Worm (Caenorhabditis elegans) whole organism, L3 larva: ENCODE data around the gene H13N06.7.

Source experiments
- R02D3.7 ChIP-seq: fragments of 150-350 bp; optimal IDR thresholded peaks from 2 replicates; lab custom pipeline; 2014; ENCODE audit warnings: missing biosample characterization, missing genetic modification characterization
- ceh-28 ChIP-seq: fragments of 150-350 bp; optimal IDR thresholded peaks from 2 replicates; lab custom pipeline; 2014; ENCODE audit warnings: missing biosample characterization, missing genetic modification reagents, missing genetic modification characterization
- ceh-9 ChIP-seq: sonication (generic microtip); optimal IDR thresholded peaks from 2 replicates; lab custom pipeline; 2018; ENCODE audit warnings: missing biosample characterization, missing genetic modification characterization
- egl-27 ChIP-seq: sonication (generic microtip); optimal IDR thresholded peaks from 4 replicates; lab custom pipeline; 2017; ENCODE audit warnings: missing biosample characterization, missing genetic modification reagents, missing genetic modification characterization
- egl-5 ChIP-seq: fragments of 150-350 bp; optimal IDR thresholded peaks from 2 replicates; lab custom pipeline; 2017; ENCODE audit warnings: missing biosample characterization, missing genetic modification reagents, missing genetic modification characterization, inconsistent platforms
- elt-3 ChIP-seq, 3 experiments: fragments of 150-350 bp in 1 of 3; sonication (generic microtip) in 2 of 3; optimal IDR thresholded peaks; 2 replicates in 2 of 3; 4 replicates in 1 of 3; lab custom pipeline; 2014 to 2017; ENCODE audit warnings: missing biosample characterization in 3 of 3, missing genetic modification characterization in 3 of 3
- fkh-2 ChIP-seq: fragments of 150-350 bp; optimal IDR thresholded peaks from 2 replicates; lab custom pipeline; 2014; ENCODE audit warnings: missing biosample characterization, missing genetic modification reagents, missing genetic modification characterization
- fos-1 ChIP-seq: fragments of 150-350 bp; optimal IDR thresholded peaks from 2 replicates; lab custom pipeline; 2014; ENCODE audit warnings: missing biosample characterization, missing genetic modification characterization
- hmg-11 ChIP-seq: sonication (generic microtip); optimal IDR thresholded peaks from 2 replicates; lab custom pipeline; 2016; ENCODE audit warnings: missing genetic modification characterization, missing compliant biosample characterization
- jun-1 ChIP-seq: fragments of 150-350 bp; optimal IDR thresholded peaks from 2 replicates; lab custom pipeline; 2014; ENCODE audit warnings: missing biosample characterization, missing genetic modification reagents, missing genetic modification characterization
- lin-15B ChIP-seq: fragments of 150-350 bp; optimal IDR thresholded peaks from 2 replicates; lab custom pipeline; 2014; ENCODE audit warnings: missing biosample characterization, missing genetic modification characterization
- lin-39 ChIP-seq: fragments of 150-350 bp; optimal IDR thresholded peaks from 2 replicates; lab custom pipeline; 2018; ENCODE audit warnings: missing biosample characterization, missing genetic modification reagents, missing genetic modification characterization
- mdl-1 ChIP-seq: fragments of 150-350 bp; optimal IDR thresholded peaks from 2 replicates; lab custom pipeline; 2014; ENCODE audit warnings: missing biosample characterization, missing genetic modification characterization
- mml-1 ChIP-seq: fragments of 150-350 bp; sonication (generic microtip); optimal IDR thresholded peaks from 3 replicates; lab custom pipeline; 2014; ENCODE audit warnings: missing biosample characterization, missing genetic modification characterization
- nfya-1 ChIP-seq: sonication (generic microtip); optimal IDR thresholded peaks from 2 replicates; lab custom pipeline; 2017; ENCODE audit warnings: missing genetic modification characterization, mild to moderate bottlenecking, missing compliant biosample characterization, antibody characterized with exemption, moderate library complexity; ENCODE audit not compliant: insufficient read depth
- nhr-11 ChIP-seq: fragments of 150-350 bp; optimal IDR thresholded peaks from 2 replicates; lab custom pipeline; 2014; ENCODE audit warnings: missing biosample characterization, missing genetic modification characterization
- nhr-12 ChIP-seq: fragments of 150-350 bp; optimal IDR thresholded peaks from 2 replicates; lab custom pipeline; 2014; ENCODE audit warnings: missing biosample characterization, missing genetic modification characterization
- nhr-23 ChIP-seq: fragments of 150-350 bp; optimal IDR thresholded peaks from 2 replicates; lab custom pipeline; 2014; ENCODE audit warnings: missing biosample characterization, missing genetic modification reagents, missing genetic modification characterization
- nhr-67 ChIP-seq: fragments of 150-350 bp; optimal IDR thresholded peaks from 2 replicates; lab custom pipeline; 2014; ENCODE audit warnings: missing biosample characterization, missing genetic modification characterization
- nhr-76 ChIP-seq: fragments of 150-350 bp; sonication (generic microtip); optimal IDR thresholded peaks from 5 replicates; lab custom pipeline; 2014; ENCODE audit warnings: missing biosample characterization, missing genetic modification characterization
- nhr-77 ChIP-seq: fragments of 150-350 bp; optimal IDR thresholded peaks from 2 replicates; lab custom pipeline; 2014; ENCODE audit warnings: missing biosample characterization, missing genetic modification characterization
- pha-4 ChIP-seq: fragments of 150-350 bp; optimal IDR thresholded peaks from 2 replicates; lab custom pipeline; 2014; ENCODE audit warnings: missing biosample characterization, missing genetic modification reagents, missing genetic modification characterization
- sea-2 ChIP-seq: fragments of 150-350 bp; sonication (generic microtip); optimal IDR thresholded peaks from 4 replicates; lab custom pipeline; 2014; ENCODE audit warnings: missing biosample characterization, missing genetic modification reagents, missing genetic modification characterization
- skn-1 ChIP-seq: fragments of 150-350 bp; optimal IDR thresholded peaks from 2 replicates; lab custom pipeline; 2014; ENCODE audit warnings: missing biosample characterization, missing genetic modification characterization
- snpc-4 ChIP-seq: fragments of 150-350 bp; optimal IDR thresholded peaks from 2 replicates; lab custom pipeline; 2014; ENCODE audit warnings: missing biosample characterization, missing genetic modification characterization
- zag-1 ChIP-seq: fragments of 150-350 bp; optimal IDR thresholded peaks from 2 replicates; lab custom pipeline; 2014; ENCODE audit warnings: missing biosample characterization, missing genetic modification characterization
- ztf-11 ChIP-seq: fragments of 150-350 bp; optimal IDR thresholded peaks from 2 replicates; lab custom pipeline; 2014; ENCODE audit warnings: missing biosample characterization, missing genetic modification characterization

Gene H13N06.7

DNA sequence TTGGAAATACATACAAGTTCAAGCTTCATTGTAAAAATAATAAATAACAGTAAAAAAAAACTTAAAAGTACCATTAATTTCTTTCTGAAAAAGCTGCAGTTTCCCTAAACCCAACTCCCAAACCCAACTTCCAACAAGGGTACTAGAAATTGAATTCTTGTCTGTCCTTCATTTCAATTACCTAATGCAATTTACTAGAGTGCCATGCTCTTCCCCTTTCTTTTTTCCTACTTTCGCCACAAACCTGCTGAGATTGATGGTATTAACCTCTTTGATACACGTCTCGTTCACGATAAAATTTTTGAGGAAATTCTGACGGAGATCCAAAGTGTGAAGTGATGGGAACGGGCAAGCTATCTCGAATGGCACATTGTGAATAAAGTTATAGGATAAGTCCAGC lies 45.0 kb downstream of the H13N06.7 start:
- TF ChIP-seq ceh-9 (tag; lab: Kevin White, UChicago), result no peak
- TF ChIP-seq zag-1, result no peak
- no peak for TF ChIP-seq skn-1 (tag; lab: Kevin White, UChicago)
- TF ChIP-seq nhr-11 (tag; lab: Kevin White, UChicago), result no peak
- no peak for TF ChIP-seq lin-15B (tag; lab: Kevin White, UChicago)
- TF ChIP-seq pha-4 (tag; lab: Kevin White, UChicago), result no peak
- TF ChIP-seq elt-3 (tag; optimal IDR thresholded peaks at IDR 0.05; lab: Kevin White, UChicago), result no peak
- no peak for TF ChIP-seq egl-27 (tag; lab: Kevin White, UChicago)
- no peak for TF ChIP-seq fkh-2
- no peak for TF ChIP-seq nhr-67
- TF ChIP-seq, all 47 proteins: peak for 0

ce11 chrX:15550769-15551168 lies 47.8 kb downstream of the H13N06.7 start:
- TF ChIP-seq elt-3 (tag; optimal IDR thresholded peaks at IDR 0.05; lab: Kevin White, UChicago), result no peak
- TF ChIP-seq lin-15B (tag; lab: Kevin White, UChicago), result no peak
- TF ChIP-seq R02D3.7 (tag; lab: Kevin White, UChicago), result no peak
- no peak for TF ChIP-seq sea-2 (GFP tag; lab: Kevin White, UChicago)
- no peak for TF ChIP-seq egl-5
- no peak for TF ChIP-seq egl-27 (tag; lab: Kevin White, UChicago)
- no peak for TF ChIP-seq nhr-23 (tag; lab: Kevin White, UChicago)
- no peak for TF ChIP-seq ztf-11 (tag; lab: Kevin White, UChicago)
- TF ChIP-seq nhr-76 (tag; lab: Kevin White, UChicago), result no peak
- no peak for TF ChIP-seq nhr-11 (tag; lab: Kevin White, UChicago)
- no peak for TF ChIP-seq nhr-12
- TF ChIP-seq ceh-28, result no peak
- TF ChIP-seq snpc-4, result no peak
- no peak for TF ChIP-seq nhr-67
- TF ChIP-seq nhr-77 (tag; lab: Kevin White, UChicago), result no peak
- TF ChIP-seq ceh-9 (tag; lab: Kevin White, UChicago), result no peak
- TF ChIP-seq hmg-11 (tag; lab: Kevin White, UChicago), result no peak

DNA sequence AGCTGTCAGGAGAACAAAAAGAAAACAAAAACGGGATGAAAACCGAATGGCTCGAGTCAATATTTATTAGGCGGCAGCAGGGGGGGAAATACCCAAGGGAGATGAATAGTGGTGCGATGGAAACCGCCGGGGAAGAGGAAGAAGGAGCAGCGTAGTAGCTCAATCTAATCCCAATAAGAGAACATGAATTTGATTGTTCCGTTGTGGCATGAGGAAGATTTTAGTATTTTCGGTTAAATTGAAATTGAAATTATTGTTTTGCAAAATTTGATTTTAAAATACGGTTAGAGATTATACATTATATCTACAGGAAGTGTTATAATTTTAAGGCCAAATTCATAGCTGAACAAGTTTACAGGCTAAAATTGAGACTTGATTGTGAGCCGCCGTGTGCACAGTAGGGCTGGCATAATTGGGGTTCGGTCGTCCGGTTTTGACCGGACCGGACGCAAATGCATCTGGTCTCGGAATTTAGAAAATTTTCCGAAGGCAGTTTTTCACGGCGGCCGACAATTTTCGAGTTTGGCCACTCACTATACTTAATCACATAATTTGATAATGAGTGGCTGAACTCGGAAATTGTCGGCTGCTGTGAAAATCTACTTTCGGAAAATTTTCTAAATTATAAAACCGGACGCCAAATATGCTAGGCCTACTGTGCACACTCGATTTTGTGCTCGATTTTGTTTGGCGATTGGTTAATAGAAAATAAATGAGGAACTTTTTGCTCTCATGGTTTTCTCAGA lies 49.3 kb downstream of the H13N06.7 start:
- no peak for TF ChIP-seq jun-1 (tag; lab: Kevin White, UChicago)
- TF ChIP-seq mdl-1 (tag; lab: Kevin White, UChicago), result no peak
- TF ChIP-seq lin-39 (tag; lab: Kevin White, UChicago), result no peak
- no peak for TF ChIP-seq lin-15B (tag; lab: Kevin White, UChicago)
- TF ChIP-seq fos-1 (tag; lab: Kevin White, UChicago), result no peak
- TF ChIP-seq mml-1, result no peak
- no peak for TF ChIP-seq nhr-77 (tag; lab: Kevin White, UChicago)

ce11 chrX:15554910-15555309 lies 52.0 kb downstream of the H13N06.7 start:
- peak; percentile 26 for TF ChIP-seq nfya-1 (tag; lab: Kevin White, UChicago)
- no peak for TF ChIP-seq fkh-2
